Worm (Caenorhabditis elegans) whole organism, late embryonic: Measurements from ENCODE around the gene imp-3.

Experiments
- C38D4.7 ChIP-seq: fragments of 200-800 bp; sonication (Bioruptor generic); optimal IDR thresholded peaks from 2 replicates; lab custom pipeline; 2018; ENCODE audit warnings: mild to moderate bottlenecking, missing genetic modification characterization, moderate library complexity, missing compliant biosample characterization
- T23F11.4 ChIP-seq: fragments of 200-800 bp; sonication (Bioruptor generic); optimal IDR thresholded peaks from 2 replicates; lab custom pipeline; 2018; ENCODE audit warnings: mild to moderate bottlenecking, missing genetic modification characterization, missing compliant biosample characterization
- Y22D7AL.16 ChIP-seq: sonication (generic microtip); optimal IDR thresholded peaks from 2 replicates; lab custom pipeline; 2016; ENCODE audit warnings: missing genetic modification characterization, missing compliant biosample characterization
- ceh-14 ChIP-seq: sonication (generic microtip); optimal IDR thresholded peaks from 2 replicates; lab custom pipeline; 2016; ENCODE audit warnings: missing genotype, missing genetic modification characterization, missing compliant biosample characterization
- ceh-19 ChIP-seq: fragments of 200-800 bp; sonication (Bioruptor generic); optimal IDR thresholded peaks from 2 replicates; lab custom pipeline; 2018; ENCODE audit warnings: mild to moderate bottlenecking, missing genetic modification characterization, missing compliant biosample characterization
- ceh-2 ChIP-seq: sonication (generic microtip); optimal IDR thresholded peaks from 2 replicates; lab custom pipeline; 2016; ENCODE audit warnings: missing genotype, missing genetic modification characterization, missing compliant biosample characterization
- ceh-24 ChIP-seq: sonication (generic microtip); optimal IDR thresholded peaks from 2 replicates; lab custom pipeline; 2016; ENCODE audit warnings: mild to moderate bottlenecking, missing genetic modification characterization, missing compliant biosample characterization
- ceh-31 ChIP-seq: sonication (generic microtip); optimal IDR thresholded peaks from 2 replicates; lab custom pipeline; 2016; ENCODE audit warnings: missing genetic modification characterization, missing compliant biosample characterization
- ceh-45 ChIP-seq: fragments of 200-800 bp; sonication (Bioruptor generic); IDR thresholded peaks from 2 replicates; pipeline ENCODE4 v1.3.6; 2022; ENCODE audit warnings: missing genetic modification reagents, missing genetic modification characterization, missing compliant biosample characterization
- che-1 ChIP-seq: sonication (generic microtip); optimal IDR thresholded peaks from 2 replicates; lab custom pipeline; 2016; ENCODE audit warnings: mild to moderate bottlenecking, missing genetic modification characterization, missing compliant biosample characterization
- dmd-4 ChIP-seq: sonication (generic microtip); optimal IDR thresholded peaks from 2 replicates; lab custom pipeline; 2016; ENCODE audit warnings: borderline replicate concordance, missing genetic modification characterization, missing compliant biosample characterization
- dve-1 ChIP-seq: sonication (generic microtip); optimal IDR thresholded peaks from 2 replicates; lab custom pipeline; 2017; ENCODE audit warnings: antibody characterized with exemption, mild to moderate bottlenecking, missing genetic modification characterization, missing compliant biosample characterization
- elt-2 ChIP-seq: sonication (generic microtip); optimal IDR thresholded peaks from 2 replicates; lab custom pipeline; 2016; ENCODE audit warnings: missing genetic modification reagents, missing genetic modification characterization, missing compliant biosample characterization
- elt-4 ChIP-seq: sonication (generic microtip); optimal IDR thresholded peaks from 2 replicates; lab custom pipeline; 2016; ENCODE audit warnings: missing genetic modification characterization, missing compliant biosample characterization
- eyg-1 ChIP-seq: sonication (generic microtip); optimal IDR thresholded peaks from 2 replicates; lab custom pipeline; 2016; ENCODE audit warnings: missing genotype, missing genetic modification characterization, missing compliant biosample characterization
- fkh-6 ChIP-seq: sonication (generic microtip); optimal IDR thresholded peaks from 2 replicates; lab custom pipeline; 2016; ENCODE audit warnings: missing genetic modification characterization, missing compliant biosample characterization
- gmeb-2 ChIP-seq: sonication (generic microtip); optimal IDR thresholded peaks from 2 replicates; lab custom pipeline; 2016; ENCODE audit warnings: missing genetic modification characterization, inconsistent platforms, missing compliant biosample characterization
- hlh-30 ChIP-seq: sonication (generic microtip); optimal IDR thresholded peaks from 2 replicates; lab custom pipeline; 2017; ENCODE audit warnings: antibody characterized with exemption, missing genetic modification characterization, missing compliant biosample characterization; ENCODE audit not compliant: insufficient read depth
- hlh-8 ChIP-seq: sonication (generic microtip); optimal IDR thresholded peaks from 2 replicates; lab custom pipeline; 2016; ENCODE audit warnings: missing genotype, missing genetic modification characterization, missing compliant biosample characterization
- lim-6 ChIP-seq: sonication (generic microtip); optimal IDR thresholded peaks from 2 replicates; lab custom pipeline; 2016; ENCODE audit warnings: missing genetic modification characterization, missing compliant biosample characterization
- nfya-1 ChIP-seq: sonication (generic microtip); optimal IDR thresholded peaks from 2 replicates; lab custom pipeline; 2017; ENCODE audit warnings: missing genetic modification characterization, mild to moderate bottlenecking, missing compliant biosample characterization, antibody characterized with exemption, moderate library complexity
- nhr-232 ChIP-seq: sonication (generic microtip); optimal IDR thresholded peaks from 2 replicates; lab custom pipeline; 2016; ENCODE audit warnings: missing genetic modification characterization, missing compliant biosample characterization
- pag-3 ChIP-seq: sonication (generic microtip); optimal IDR thresholded peaks from 2 replicates; lab custom pipeline; 2016; ENCODE audit warnings: missing compliant biosample characterization, missing genetic modification characterization, borderline replicate concordance
- pax-1 ChIP-seq: fragments of 150-350 bp; optimal IDR thresholded peaks from 2 replicates; lab custom pipeline; 2014; ENCODE audit warnings: missing biosample characterization, missing genetic modification characterization
- pha-2 ChIP-seq: sonication (generic microtip); optimal IDR thresholded peaks from 2 replicates; lab custom pipeline; 2017; ENCODE audit warnings: mild to moderate bottlenecking, missing genetic modification characterization, missing compliant biosample characterization
- pha-4 ChIP-seq: fragments of 150-350 bp; optimal IDR thresholded peaks from 2 replicates; lab custom pipeline; 2018; ENCODE audit warnings: missing biosample characterization, missing genetic modification reagents, missing genetic modification characterization
- pqm-1 ChIP-seq: sonication (generic microtip); optimal IDR thresholded peaks from 2 replicates; lab custom pipeline; 2016; ENCODE audit warnings: missing genetic modification characterization, missing compliant biosample characterization
- ref-2 ChIP-seq: sonication (generic microtip); optimal IDR thresholded peaks from 2 replicates; lab custom pipeline; 2016; ENCODE audit warnings: missing genetic modification characterization, missing compliant biosample characterization
- rnt-1 ChIP-seq: sonication (generic microtip); optimal IDR thresholded peaks from 2 replicates; lab custom pipeline; 2016; ENCODE audit warnings: missing genetic modification characterization, missing compliant biosample characterization
- sdc-2 ChIP-seq: sonication (generic microtip); optimal IDR thresholded peaks from 2 replicates; lab custom pipeline; 2016; ENCODE audit warnings: missing genotype, missing genetic modification characterization, missing compliant biosample characterization
- syd-9 ChIP-seq: sonication (generic microtip); optimal IDR thresholded peaks from 2 replicates; lab custom pipeline; 2016; ENCODE audit warnings: mild to moderate bottlenecking, missing genetic modification characterization, moderate library complexity, missing compliant biosample characterization
- tbx-2 ChIP-seq: sonication (generic microtip); optimal IDR thresholded peaks from 2 replicates; lab custom pipeline; 2016; ENCODE audit warnings: missing genetic modification characterization, missing compliant biosample characterization
- tbx-7 ChIP-seq: sonication (generic microtip); optimal IDR thresholded peaks from 2 replicates; lab custom pipeline; 2016; ENCODE audit warnings: missing genotype, missing genetic modification characterization, missing compliant biosample characterization
- ttx-3 ChIP-seq: sonication (generic microtip); optimal IDR thresholded peaks from 2 replicates; lab custom pipeline; 2016; ENCODE audit warnings: missing genetic modification reagents, missing genetic modification characterization, missing compliant biosample characterization
- unc-3 ChIP-seq, 2 experiments: fragments of 200-800 bp in 1 of 2; sonication (Bioruptor generic) in 1 of 2; sonication (generic microtip) in 1 of 2; conservative IDR thresholded peaks in 1 of 2; optimal IDR thresholded peaks in 1 of 2; 2 replicates each; pipeline versions ENCODE4 v1.3.6 to Lab custom; 2016 to 2022; ENCODE audit warnings: missing compliant biosample characterization in 2 of 2, missing genetic modification characterization in 2 of 2, missing genetic modification reagents in 1 of 2
- unc-42 ChIP-seq: sonication (generic microtip); optimal IDR thresholded peaks from 2 replicates; lab custom pipeline; 2016; ENCODE audit warnings: missing genotype, missing genetic modification characterization, missing compliant biosample characterization
- ztf-16 ChIP-seq: sonication (generic microtip); optimal IDR thresholded peaks from 2 replicates; lab custom pipeline; 2017; ENCODE audit warnings: missing genetic modification characterization, missing compliant biosample characterization

imp-3 gene

ce11 chrIV:7836030-7836429 is 46.6 kb upstream of the imp-3 start:
- TF ChIP-seq ceh-24 (tag; lab: Kevin White, UChicago) (no peak), pax-1 (tag; lab: Kevin White, UChicago) (no peak), nfya-1 (no peak), syd-9 (tag; lab: Kevin White, UChicago) (no peak), lim-6 (tag; lab: Kevin White, UChicago) (no peak), che-1 (tag; lab: Kevin White, UChicago) (no peak), rnt-1 (tag; lab: Kevin White, UChicago) (no peak)
- TF ChIP-seq, all 69 proteins: peak for 0

- TF ChIP-seq Y22D7AL.16 (no peak), ztf-16 (no peak), dve-1 (tag; lab: Kevin White, UChicago) (no peak), sdc-2 (tag; lab: Kevin White, UChicago) (no peak), dmd-4 (tag; lab: Kevin White, UChicago) (no peak)
Observed at ce11 chrIV:7834625-7835228, 45.3 kb upstream of the imp-3 start, which contains the start of gene erp-44.2. TSS of gene erp-44.2 (minus strand) at chrIV:7834675.

- TF ChIP-seq lim-6 (tag; lab: Kevin White, UChicago), result no peak
- peak; percentile 29 for TF ChIP-seq hlh-30 (tag; lab: Kevin White, UChicago)
- TF ChIP-seq ceh-14 (tag; lab: Kevin White, UChicago), result peak; percentile 40
Observed at ce11 chrIV:7830151-7830550, 40.7 kb upstream of the imp-3 start, which contains the start of gene mvb-12. TSS of gene mvb-12 (plus strand) at chrIV:7830525.

ce11 chrIV:7829275-7829938 is 40.0 kb upstream of the imp-3 start, which contains the start of gene C06A6.4:
TSS of gene C06A6.4 (minus strand) at chrIV:7829298.
- TF ChIP-seq fkh-6 (tag; lab: Kevin White, UChicago) (no peak), elt-2 (tag; lab: Kevin White, UChicago) (peak; percentile 2)

ce11 chrIV:7824649-7825048 is 35.2 kb upstream of the imp-3 start:
- TF ChIP-seq ceh-19 (GFP tag; lab: Kevin White, UChicago), result no peak
- TF ChIP-seq T23F11.4 (GFP tag; lab: Kevin White, UChicago), result no peak
- TF ChIP-seq lim-6 (tag; lab: Kevin White, UChicago), result no peak
- TF ChIP-seq ceh-31 (tag; lab: Kevin White, UChicago), result no peak
- TF ChIP-seq dmd-4 (tag; lab: Kevin White, UChicago), result no peak
- no peak for TF ChIP-seq nfya-1
- no peak for TF ChIP-seq tbx-2
- TF ChIP-seq ceh-45 (GFP tag; lab: Robert Waterston, UW), result no peak

- TF ChIP-seq unc-42 (tag; lab: Kevin White, UChicago) (no peak), ref-2 (no peak), gmeb-2 (no peak)
Observed at ce11 chrIV:7822524-7822923, 33.1 kb upstream of the imp-3 start, which contains the start of gene T14A8.2. TSS of gene T14A8.2 (minus strand) at chrIV:7822624.

ce11 chrIV:7817852-7818251 is 28.4 kb upstream of the imp-3 start, which contains the start of gene ric-3:
TSS of gene ric-3 (plus strand) at chrIV:7818251.
- TF ChIP-seq pha-4 (no peak), dve-1 (tag; lab: Kevin White, UChicago) (no peak), Y22D7AL.16 (no peak), pqm-1 (tag; lab: Kevin White, UChicago) (no peak), eyg-1 (tag; lab: Kevin White, UChicago) (no peak), elt-4 (tag; lab: Kevin White, UChicago) (no peak), elt-2 (tag; lab: Kevin White, UChicago) (no peak), gmeb-2 (no peak), hlh-8 (tag; lab: Kevin White, UChicago) (peak; percentile 73), pha-2 (tag; lab: Kevin White, UChicago) (no peak), unc-3 (GFP tag; conservative IDR thresholded peaks at IDR 0.05; lab: Robert Waterston, UW) (no peak), unc-3 (tag; optimal IDR thresholded peaks at IDR 0.05; lab: Kevin White, UChicago) (no peak), C38D4.7 (GFP tag; lab: Kevin White, UChicago) (no peak), pag-3 (tag; lab: Kevin White, UChicago) (no peak), tbx-2 (peak; percentile 38), hlh-30 (tag; lab: Kevin White, UChicago) (no peak), ceh-2 (tag; lab: Kevin White, UChicago) (no peak), ttx-3 (tag; lab: Kevin White, UChicago) (no peak), nhr-232 (no peak), tbx-7 (tag; lab: Kevin White, UChicago) (no peak)
